Worm (Caenorhabditis elegans) whole organism, L3 larva: ENCODE measurements around the gene sex-1.

Experiments
- ceh-82 ChIP-seq: fragments of 150-350 bp; optimal IDR thresholded peaks from 2 replicates; lab custom pipeline; 2014; ENCODE audit warnings: missing biosample characterization, missing genetic modification characterization
- elt-3 ChIP-seq, 3 experiments: fragments of 150-350 bp in 1 of 3; sonication (generic microtip) in 2 of 3; optimal IDR thresholded peaks; 2 replicates in 2 of 3; 4 replicates in 1 of 3; lab custom pipeline; 2014 to 2017; ENCODE audit warnings: missing biosample characterization in 3 of 3, missing genetic modification characterization in 3 of 3
- fkh-10 ChIP-seq: sonication (generic microtip); optimal IDR thresholded peaks from 2 replicates; lab custom pipeline; 2017; ENCODE audit warnings: missing biosample characterization, missing genetic modification reagents, missing genetic modification characterization
- fos-1 ChIP-seq: fragments of 150-350 bp; optimal IDR thresholded peaks from 2 replicates; lab custom pipeline; 2014; ENCODE audit warnings: missing biosample characterization, missing genetic modification characterization
- nhr-237 ChIP-seq: fragments of 150-350 bp; optimal IDR thresholded peaks from 2 replicates; lab custom pipeline; 2014; ENCODE audit warnings: missing biosample characterization, missing genetic modification characterization
- nhr-43 ChIP-seq: sonication (generic microtip); optimal IDR thresholded peaks from 2 replicates; lab custom pipeline; 2016; ENCODE audit warnings: mild to moderate bottlenecking, missing genetic modification characterization, missing compliant biosample characterization; ENCODE audit not compliant: poor library complexity, severe bottlenecking
- nhr-77 ChIP-seq: fragments of 150-350 bp; optimal IDR thresholded peaks from 2 replicates; lab custom pipeline; 2014; ENCODE audit warnings: missing biosample characterization, missing genetic modification characterization

DNA sequence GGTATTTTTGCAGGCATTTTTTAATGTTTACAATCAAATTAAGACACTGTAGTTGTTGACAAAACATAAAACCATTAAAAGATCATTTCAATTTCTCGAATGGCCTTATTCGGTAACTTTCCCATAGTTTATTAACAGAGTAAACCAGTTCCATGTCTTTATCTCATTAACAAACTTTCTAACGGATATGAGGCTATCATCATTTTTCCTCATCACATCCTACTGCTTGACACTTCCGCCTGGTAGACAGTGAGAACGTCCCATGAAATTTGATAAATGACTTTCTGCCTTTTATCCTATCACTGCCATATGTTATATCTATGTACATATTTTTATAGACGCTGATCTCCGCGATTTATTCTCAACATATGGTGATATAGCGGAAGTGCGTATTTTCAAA is 34.6 kb downstream of the sex-1 start:
- TF ChIP-seq nhr-77 (tag; lab: Kevin White, UChicago): no peak
- TF ChIP-seq nhr-43 (tag; lab: Kevin White, UChicago): no peak
- TF ChIP-seq fos-1 (tag; lab: Kevin White, UChicago): no peak
- no peak for TF ChIP-seq nhr-237 (tag; lab: Kevin White, UChicago)
- TF ChIP-seq fkh-10: no peak
- no peak for TF ChIP-seq ceh-82 (tag; lab: Kevin White, UChicago)
- no peak for TF ChIP-seq elt-3 (tag; optimal IDR thresholded peaks at IDR 0.05; lab: Kevin White, UChicago)
